Fruit fly (Drosophila melanogaster) whole organism, adult: ENCODE results near the gene CG13004.

Experiments used
- CG12768 ChIP-seq: fragments of 200-800 bp; sonication (Bioruptor generic); optimal IDR thresholded peaks from 2 replicates; lab custom pipeline; 2017; ENCODE audit warnings: missing biosample characterization, missing genetic modification characterization, mild to moderate bottlenecking, moderate library complexity, missing genetic modification reagents
- CG5204 ChIP-seq: fragments of 200-800 bp; sonication (Bioruptor generic); optimal IDR thresholded peaks from 2 replicates; lab custom pipeline; 2016; ENCODE audit warnings: missing biosample characterization, missing genetic modification characterization
- CG7101 ChIP-seq: fragments of 200-800 bp; sonication (Bioruptor generic); optimal IDR thresholded peaks from 2 replicates; lab custom pipeline; 2018; ENCODE audit warnings: missing biosample characterization, mild to moderate bottlenecking, missing genetic modification characterization, moderate library complexity
- Hr96 ChIP-seq: fragments of 200-800 bp; sonication (Bioruptor generic); optimal IDR thresholded peaks from 2 replicates; lab custom pipeline; 2016; ENCODE audit warnings: missing biosample characterization, missing genetic modification characterization
- bab1 ChIP-seq: fragments of 200-800 bp; sonication (Bioruptor generic); optimal IDR thresholded peaks from 3 replicates; lab custom pipeline; 2019; ENCODE audit warnings: missing biosample characterization, mild to moderate bottlenecking, missing genetic modification characterization, moderate library complexity
- cic ChIP-seq: fragments of 200-800 bp; sonication (Bioruptor generic); optimal IDR thresholded peaks from 2 replicates; lab custom pipeline; 2017; ENCODE audit warnings: missing biosample characterization, mild to moderate bottlenecking, missing genetic modification characterization, moderate library complexity
- ovo ChIP-seq: fragments of 200-800 bp; sonication (Bioruptor generic); optimal IDR thresholded peaks from 2 replicates; lab custom pipeline; 2016; ENCODE audit warnings: missing biosample characterization, missing genetic modification characterization
- tj ChIP-seq: fragments of 200-800 bp; sonication (Bioruptor generic); optimal IDR thresholded peaks from 3 replicates; lab custom pipeline; 2017; ENCODE audit warnings: missing biosample characterization, mild to moderate bottlenecking, missing genetic modification characterization, moderate library complexity
- toe ChIP-seq: fragments of 200-800 bp; sonication (Bioruptor generic); optimal IDR thresholded peaks from 2 replicates; lab custom pipeline; 2016; ENCODE audit warnings: missing biosample characterization, missing genetic modification characterization

- TF ChIP-seq CG5204 (no peak), tj (no peak), toe (GFP tag; lab: Kevin White, UChicago) (no peak), CG12768 (no peak), CG7101 (tag; lab: Kevin White, UChicago) (no peak), bab1 (peak; percentile 2), cic (no peak), ovo (no peak), Hr96 (GFP tag; lab: Kevin White, UChicago) (no peak)
Observed at dm6 chrX:16822080-16822479, 13.2 kb downstream of the CG13004 start.
